Worm (Caenorhabditis elegans): ENCODE measurements around the gene kin-9.

- TF ChIP-seq pha-4 (tag; optimal IDR thresholded peaks at IDR 0.05) (no peak), nhr-237 (tag; optimal IDR thresholded peaks at IDR 0.05) (no peak), unc-39 (tag; optimal IDR thresholded peaks at IDR 0.05) (no peak)
Measured at ce11 chrX:8413130-8413529, 19.3 kb upstream of the kin-9 start, which contains the start of gene F08F1.4.
